Fruit fly (Drosophila melanogaster): ENCODE measurements around the gene CG7988.

DNA sequence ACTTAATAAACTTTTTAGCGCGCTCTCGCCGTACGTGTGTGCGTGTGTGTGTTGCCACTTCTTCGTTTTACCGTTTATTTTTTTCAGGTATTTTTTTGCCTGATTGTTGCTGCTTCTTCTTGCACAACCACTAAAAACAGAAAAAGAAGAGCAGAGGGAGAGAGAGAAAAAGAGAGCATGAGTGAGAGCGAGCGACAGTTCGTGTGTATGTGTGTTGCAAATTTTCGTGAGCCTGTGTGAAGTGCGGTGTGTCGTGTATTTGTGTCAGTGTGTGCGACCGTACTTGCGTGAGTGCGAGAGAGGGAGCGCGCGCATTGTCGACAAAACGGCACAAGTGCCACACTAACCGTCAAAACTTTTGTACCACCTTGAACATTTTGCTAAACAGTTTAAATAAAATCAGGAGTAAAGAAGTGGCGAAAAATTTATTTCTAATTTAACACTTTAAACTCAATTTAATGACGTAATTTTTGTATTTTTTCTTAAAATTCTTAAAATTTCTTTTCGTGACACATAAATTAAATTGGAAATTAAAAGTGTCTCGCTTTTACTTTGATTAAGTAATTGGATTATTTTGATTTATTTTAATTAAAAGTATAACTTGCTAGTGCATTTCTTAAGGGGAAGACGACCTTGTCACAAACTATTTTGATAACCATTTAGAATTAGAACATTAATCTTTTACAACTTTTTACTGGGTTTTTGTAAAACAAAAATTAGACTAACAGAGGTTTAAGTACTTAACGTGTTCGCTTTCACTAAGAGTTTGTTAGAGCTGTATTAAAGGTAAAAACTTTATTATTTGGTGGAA lies 23.1 kb upstream of the CG7988 start:
- no peak for TF ChIP-seq usp (GFP tag; optimal IDR thresholded peaks at IDR 0.05)
- TF ChIP-seq CG8478 (optimal IDR thresholded peaks at IDR 0.05) = peak; percentile 51
